Fruit fly (Drosophila melanogaster): ENCODE results near the gene Prosalpha6.

dm6 chr2L:10230455-10230854 is 9.3 kb downstream of the Prosalpha6 start:
- TF ChIP-seq CG7045 (GFP tag; optimal IDR thresholded peaks at IDR 0.05) (no peak), CG14711 (tag; optimal IDR thresholded peaks at IDR 0.05) (no peak), CG11617 (GFP tag; optimal IDR thresholded peaks at IDR 0.05) (no peak), CG7101 (tag; optimal IDR thresholded peaks at IDR 0.05) (no peak), Mnt (GFP tag; optimal IDR thresholded peaks at IDR 0.05) (no peak), tj (GFP tag; optimal IDR thresholded peaks at IDR 0.05) (no peak), CG33017 (tag; optimal IDR thresholded peaks at IDR 0.05) (no peak), cic (GFP tag; optimal IDR thresholded peaks at IDR 0.05) (no peak)

Data from whole organism, adult.